Worm (Caenorhabditis elegans): ENCODE results near the gene srh-171.

- TF ChIP-seq sea-1 (GFP tag; conservative IDR thresholded peaks at IDR 0.05) (no peak), flt-1 (GFP tag; IDR thresholded peaks at IDR 0.05) (no peak)
Measured at ce11 chrV:20004385-20004784, 38.9 kb downstream of the srh-171 start, which contains the start of gene unc-51.
